Fruit fly (Drosophila melanogaster) whole organism, embryonic: ENCODE data around the gene CG42718.

ENCODE experiments used
- Ada2b ChIP-seq: fragments of 200-800 bp; sonication (Bioruptor generic); IDR thresholded peaks from 2 replicates; pipeline ENCODE4 v1.3.6; 2022; ENCODE audit warnings: missing biosample characterization, missing genetic modification characterization
- B-H1 ChIP-seq: fragments of 200-800 bp; sonication (Bioruptor generic); IDR thresholded peaks from 3 replicates; pipeline ENCODE4 v1.3.6; 2022; ENCODE audit warnings: missing biosample characterization, missing genetic modification characterization
- CG10209 ChIP-seq: fragments of 200-800 bp; sonication (Bioruptor generic); optimal IDR thresholded peaks from 3 replicates; lab custom pipeline; 2017; ENCODE audit warnings: missing biosample characterization, mild to moderate bottlenecking, missing genetic modification characterization, missing genetic modification reagents
- CG10462 ChIP-seq: fragments of 200-800 bp; sonication (Bioruptor generic); optimal IDR thresholded peaks from 2 replicates; lab custom pipeline; 2016; ENCODE audit warnings: missing biosample characterization, missing genetic modification characterization
- CG10959 ChIP-seq: fragments of 200-800 bp; sonication (Bioruptor generic); IDR thresholded peaks from 2 replicates; pipeline ENCODE4 v1.3.6; 2022; ENCODE audit warnings: missing biosample characterization, missing genetic modification characterization
- CG12104 ChIP-seq: fragments of 200-800 bp; sonication (Bioruptor generic); optimal IDR thresholded peaks from 3 replicates; lab custom pipeline; 2016; ENCODE audit warnings: missing biosample characterization, missing genetic modification characterization
- CG1233 ChIP-seq: fragments of 200-800 bp; sonication (Bioruptor generic); optimal IDR thresholded peaks from 4 replicates; lab custom pipeline; 2018; ENCODE audit warnings: missing biosample characterization, mild to moderate bottlenecking, missing genetic modification characterization
- CG13296 ChIP-seq: fragments of 200-800 bp; sonication (Bioruptor generic); optimal IDR thresholded peaks from 3 replicates; lab custom pipeline; 2018; ENCODE audit warnings: missing biosample characterization, mild to moderate bottlenecking, missing genetic modification characterization
- CG14014 ChIP-seq: fragments of 200-800 bp; sonication (Bioruptor generic); IDR thresholded peaks from 2 replicates; pipeline ENCODE4 v1.3.6; 2022; ENCODE audit warnings: missing biosample characterization, missing genetic modification characterization
- CG16815 ChIP-seq: fragments of 200-800 bp; sonication (Bioruptor generic); optimal IDR thresholded peaks from 3 replicates; lab custom pipeline; 2017; ENCODE audit warnings: missing biosample characterization, mild to moderate bottlenecking, missing genetic modification characterization
- CG2129 ChIP-seq: fragments of 200-800 bp; sonication (Bioruptor generic); IDR thresholded peaks from 2 replicates; pipeline ENCODE4 v1.3.6; 2022; ENCODE audit warnings: missing biosample characterization, missing genetic modification characterization; ENCODE audit not compliant: partially characterized antibody
- CG31441 ChIP-seq: fragments of 200-800 bp; sonication (Bioruptor generic); IDR thresholded peaks from 2 replicates; pipeline ENCODE4 v1.3.6; 2022; ENCODE audit warnings: missing biosample characterization, missing genetic modification characterization
- CG3163 ChIP-seq: fragments of 200-800 bp; sonication (Bioruptor generic); optimal IDR thresholded peaks from 3 replicates; lab custom pipeline; 2016; ENCODE audit warnings: missing biosample characterization, missing genetic modification characterization
- CG33557 ChIP-seq: fragments of 200-800 bp; sonication (Bioruptor generic); optimal IDR thresholded peaks from 2 replicates; lab custom pipeline; 2019; ENCODE audit warnings: missing biosample characterization, mild to moderate bottlenecking, missing genetic modification characterization, moderate library complexity
- CG3726 ChIP-seq: fragments of 200-800 bp; sonication (Bioruptor generic); IDR thresholded peaks from 3 replicates; pipeline ENCODE4, ENCODE4 v1.3.6; 2022; ENCODE audit warnings: missing biosample characterization, missing genetic modification characterization
- CG4424 ChIP-seq: fragments of 200-800 bp; sonication (Bioruptor generic); optimal IDR thresholded peaks from 3 replicates; lab custom pipeline; 2016; ENCODE audit warnings: missing biosample characterization, missing genetic modification characterization
- CG7357 ChIP-seq: fragments of 200-800 bp; sonication (Bioruptor generic); IDR thresholded peaks from 3 replicates; pipeline ENCODE4 v1.3.6; 2022; ENCODE audit warnings: missing biosample characterization, missing genetic modification characterization
- CG8765 ChIP-seq: fragments of 200-800 bp; sonication (Bioruptor generic); IDR thresholded peaks from 2 replicates; pipeline ENCODE4 v1.3.6; 2022; ENCODE audit warnings: missing biosample characterization, missing genetic modification characterization
- CG9876 ChIP-seq: fragments of 200-800 bp; sonication (Bioruptor generic); optimal IDR thresholded peaks from 2 replicates; lab custom pipeline; 2016; ENCODE audit warnings: missing biosample characterization, missing genetic modification characterization
- Chrac-16 ChIP-seq: fragments of 200-800 bp; sonication (Bioruptor generic); optimal IDR thresholded peaks from 3 replicates; lab custom pipeline; 2016; ENCODE audit warnings: missing biosample characterization, missing genetic modification characterization
- E2f1 ChIP-seq: fragments of 200-800 bp; sonication (Bioruptor generic); IDR thresholded peaks from 2 replicates; pipeline ENCODE4 v1.3.6; 2022; ENCODE audit warnings: missing biosample characterization, missing genetic modification characterization
- E2f2 ChIP-seq: fragments of 200-800 bp; sonication (Bioruptor generic); IDR thresholded peaks from 2 replicates; pipeline ENCODE4 v1.3.6; 2022; ENCODE audit warnings: missing biosample characterization, missing genetic modification characterization
- H15 ChIP-seq: fragments of 200-800 bp; sonication (Bioruptor generic); IDR thresholded peaks from 3 replicates; pipeline ENCODE4 v1.3.6; 2022; ENCODE audit warnings: missing biosample characterization, missing genetic modification characterization
- H2.0 ChIP-seq: fragments of 200-800 bp; sonication (Bioruptor generic); IDR thresholded peaks from 2 replicates; pipeline ENCODE4 v1.3.6; 2022; ENCODE audit warnings: missing biosample characterization, missing genetic modification characterization
- Hmx ChIP-seq: fragments of 200-800 bp; sonication (Bioruptor generic); optimal IDR thresholded peaks from 2 replicates; lab custom pipeline; 2016; ENCODE audit warnings: missing biosample characterization, missing genetic modification characterization
- Lim3 ChIP-seq: fragments of 200-800 bp; sonication (Bioruptor generic); IDR thresholded peaks from 2 replicates; pipeline ENCODE4 v1.3.6; 2022; ENCODE audit warnings: missing biosample characterization, missing genetic modification characterization
- Mad ChIP-seq: fragments of 200-800 bp; sonication (Bioruptor generic); optimal IDR thresholded peaks from 2 replicates; lab custom pipeline; 2016; ENCODE audit warnings: missing biosample characterization, missing genetic modification characterization
- Meics ChIP-seq: fragments of 200-800 bp; sonication (Bioruptor generic); optimal IDR thresholded peaks from 2 replicates; lab custom pipeline; 2017; ENCODE audit warnings: missing biosample characterization, mild to moderate bottlenecking, missing genetic modification characterization
- NFAT ChIP-seq: fragments of 200-800 bp; sonication (Bioruptor generic); IDR thresholded peaks from 2 replicates; pipeline ENCODE4 v1.3.6; 2022; ENCODE audit warnings: missing biosample characterization, missing genetic modification characterization
- Oaz ChIP-seq: fragments of 200-800 bp; sonication (Bioruptor generic); IDR thresholded peaks from 2 replicates; pipeline ENCODE4 v1.3.6; 2022; ENCODE audit warnings: missing biosample characterization, missing genetic modification characterization
- Oli ChIP-seq: fragments of 200-800 bp; sonication (Bioruptor generic); optimal IDR thresholded peaks from 2 replicates; lab custom pipeline; 2018; ENCODE audit warnings: missing biosample characterization, mild to moderate bottlenecking, missing genetic modification characterization, moderate library complexity
- Side ChIP-seq: fragments of 200-800 bp; sonication (Bioruptor generic); optimal IDR thresholded peaks from 2 replicates; lab custom pipeline; 2016; ENCODE audit warnings: missing biosample characterization, missing genetic modification characterization
- Sox102F ChIP-seq: fragments of 200-800 bp; sonication (Bioruptor generic); optimal IDR thresholded peaks from 2 replicates; lab custom pipeline; 2018; ENCODE audit warnings: missing biosample characterization, mild to moderate bottlenecking, missing genetic modification characterization, moderate library complexity
- ase ChIP-seq: fragments of 200-800 bp; sonication (Bioruptor generic); IDR thresholded peaks from 3 replicates; pipeline ENCODE4 v1.3.6; 2022; ENCODE audit warnings: missing biosample characterization, missing genetic modification characterization
- bowl ChIP-seq: fragments of 200-800 bp; sonication (Bioruptor generic); IDR thresholded peaks from 2 replicates; pipeline ENCODE4 v1.3.6; 2022; ENCODE audit warnings: missing biosample characterization, missing genetic modification characterization
- crol ChIP-seq: fragments of 200-800 bp; sonication (Bioruptor generic); IDR thresholded peaks from 2 replicates; pipeline ENCODE4 v1.3.6; 2022; ENCODE audit warnings: missing biosample characterization, missing genetic modification characterization
- dan ChIP-seq: fragments of 200-800 bp; sonication (Bioruptor generic); IDR thresholded peaks from 2 replicates; pipeline ENCODE4 v1.3.6; 2022; ENCODE audit warnings: missing biosample characterization, missing genetic modification characterization
- dysf ChIP-seq: fragments of 200-800 bp; sonication (Bioruptor generic); IDR thresholded peaks from 3 replicates; pipeline ENCODE4 v1.3.6; 2022; ENCODE audit warnings: missing biosample characterization, missing genetic modification characterization
- lab ChIP-seq: fragments of 200-800 bp; sonication (Bioruptor generic); optimal IDR thresholded peaks from 3 replicates; lab custom pipeline; 2017; ENCODE audit warnings: missing biosample characterization, missing genetic modification characterization, mild to moderate bottlenecking, moderate library complexity, missing genetic modification reagents
- lmd ChIP-seq: fragments of 200-800 bp; sonication (Bioruptor generic); IDR thresholded peaks from 2 replicates; pipeline ENCODE4 v1.3.6; 2022; ENCODE audit warnings: missing biosample characterization, missing genetic modification characterization
- onecut ChIP-seq: fragments of 200-800 bp; sonication (Bioruptor generic); IDR thresholded peaks from 2 replicates; pipeline ENCODE4 v1.3.6; 2022; ENCODE audit warnings: missing biosample characterization, missing genetic modification characterization
- pan ChIP-seq, 4 experiments: fragments of >200 bp in 3 of 4; fragments of 200-800 bp in 1 of 4; sonication (Bioruptor generic) in 1 of 4; optimal IDR thresholded peaks in 3 of 4; IDR thresholded peaks in 1 of 4; 2 replicates each; pipeline versions ENCODE4 v1.3.6 to Lab custom; 2017 to 2022; ENCODE audit warnings: missing biosample characterization in 2 of 4, missing genetic modification characterization in 2 of 4, mixed read lengths in 1 of 4
- pnt ChIP-seq: fragments of 200-800 bp; sonication (Bioruptor generic); optimal IDR thresholded peaks from 3 replicates; lab custom pipeline; 2016; ENCODE audit warnings: missing biosample characterization, missing genetic modification characterization
- row ChIP-seq: fragments of 200-800 bp; sonication (Bioruptor generic); IDR thresholded peaks from 3 replicates; pipeline ENCODE4 v1.3.6; 2022; ENCODE audit warnings: missing biosample characterization, missing genetic modification characterization
- sc ChIP-seq, 3 experiments: fragments of >200 bp in 2 of 3; fragments of 200-800 bp in 1 of 3; sonication (Bioruptor generic) in 1 of 3; optimal IDR thresholded peaks; 2 replicates in 2 of 3; 3 replicates in 1 of 3; lab custom pipeline; 2017; ENCODE audit warnings: mild to moderate bottlenecking in 1 of 3, missing biosample characterization in 1 of 3, missing genetic modification characterization in 1 of 3, missing genetic modification reagents in 1 of 3
- sisA ChIP-seq: fragments of 200-800 bp; sonication (Bioruptor generic); IDR thresholded peaks from 2 replicates; pipeline ENCODE4 v1.3.6; 2022; ENCODE audit warnings: missing biosample characterization, missing genetic modification characterization
- so ChIP-seq: fragments of 200-800 bp; sonication (Bioruptor generic); IDR thresholded peaks from 3 replicates; pipeline ENCODE4 v1.3.6; 2022; ENCODE audit warnings: missing biosample characterization, missing genetic modification characterization
- tgo ChIP-seq: fragments of 200-800 bp; sonication (Bioruptor generic); IDR thresholded peaks from 3 replicates; pipeline ENCODE4 v1.3.6; 2022; ENCODE audit warnings: missing biosample characterization, missing genetic modification characterization
- ttk ChIP-seq: fragments of 200-800 bp; sonication (Bioruptor generic); IDR thresholded peaks from 2 replicates; pipeline ENCODE4 v2.1.2; 2022; ENCODE audit warnings: missing biosample characterization, missing genetic modification characterization
- unpg ChIP-seq: fragments of 200-800 bp; sonication (Bioruptor generic); optimal IDR thresholded peaks from 3 replicates; lab custom pipeline; 2018; ENCODE audit warnings: missing biosample characterization, mild to moderate bottlenecking, missing genetic modification characterization, moderate library complexity
- vvl ChIP-seq: fragments of 200-800 bp; sonication (Bioruptor generic); IDR thresholded peaks from 2 replicates; pipeline ENCODE4 v1.3.6; 2022; ENCODE audit warnings: missing biosample characterization, missing genetic modification characterization

CG42718 gene

dm6 chr3L:16289067-16289466 lies 32.0 kb downstream of the CG42718 start (continued):
- TF ChIP-seq CG10959 (GFP tag; lab: Robert Waterston, UW) (no peak), Hmx (GFP tag; lab: Kevin White, UChicago) (no peak), CG2129 (GFP tag; lab: Robert Waterston, UW) (no peak), unpg (GFP tag; lab: Kevin White, UChicago) (peak; percentile 59), dan (GFP tag; lab: Robert Waterston, UW) (no peak), Oli (tag; lab: Kevin White, UChicago) (peak; percentile 61), lmd (GFP tag; lab: Robert Waterston, UW) (no peak), NFAT (GFP tag; lab: Robert Waterston, UW) (no peak), CG4424 (GFP tag; lab: Kevin White, UChicago) (peak; percentile 38), CG7357 (GFP tag; lab: Robert Waterston, UW) (0 out of 3 replicates have a peak, but pooled peaks have one; percentile 21), CG3726 (no peak), Oaz (GFP tag; lab: Robert Waterston, UW) (no peak), E2f1 (GFP tag; lab: Robert Waterston, UW) (peak; percentile 33; the same call in 1 of the 2 replicates), CG10209 (GFP tag; lab: Kevin White, UChicago) (peak; percentile 23), bowl (GFP tag; lab: Robert Waterston, UW) (no peak), sisA (GFP tag; lab: Robert Waterston, UW) (peak; percentile 15; the same call in 1 of the 2 replicates), CG12104 (no peak), tgo (GFP tag; lab: Robert Waterston, UW) (peak; percentile 43; the same call in 1 of the 3 replicates), crol (GFP tag; lab: Robert Waterston, UW) (no peak), CG33557 (GFP tag; lab: Kevin White, UChicago) (no peak), CG16815 (GFP tag; lab: Kevin White, UChicago) (no peak), so (GFP tag; lab: Robert Waterston, UW) (peak; percentile 58; the same call in 2 of the 3 replicates), B-H1 (0 out of 3 replicates have a peak, but pooled peaks have one; percentile 16), CG3163 (GFP tag; lab: Kevin White, UChicago) (no peak), CG13296 (GFP tag; lab: Kevin White, UChicago) (peak; percentile 39), CG9876 (GFP tag; lab: Kevin White, UChicago) (no peak), Side (no peak), Lim3 (GFP tag; lab: Robert Waterston, UW) (no peak), lab (GFP tag; lab: Kevin White, UChicago) (peak; percentile 19), sc (optimal IDR thresholded peaks at IDR 0.05; lab: Kevin White, UChicago) (no peak), sc (GFP tag; optimal IDR thresholded peaks at IDR 0.05; lab: Kevin White, UChicago) (no peak), Sox102F (peak; percentile 31), onecut (0 out of 2 replicates have a peak, but pooled peaks have one; percentile 7), row (GFP tag; lab: Robert Waterston, UW) (peak; percentile 34; the same call in 1 of the 3 replicates), CG1233 (GFP tag; lab: Kevin White, UChicago) (no peak), H15 (GFP tag; lab: Robert Waterston, UW) (peak; percentile 53; the same call in 1 of the 3 replicates), pnt (no peak), Mad (GFP tag; lab: Kevin White, UChicago) (no peak), E2f2 (GFP tag; lab: Robert Waterston, UW) (peak; percentile 22; the same call in 1 of the 2 replicates), ttk (0 out of 2 replicates have a peak, but pooled peaks have one; percentile 11), dysf (peak; percentile 61; the same call in 2 of the 3 replicates), ase (GFP tag; lab: Robert Waterston, UW) (peak; percentile 47; the same call in 1 of the 3 replicates), H2.0 (no peak), Meics (GFP tag; lab: Kevin White, UChicago) (peak; percentile 39), Ada2b (GFP tag; lab: Robert Waterston, UW) (peak; percentile 58; the same call in 1 of the 2 replicates), pan (optimal IDR thresholded peaks at IDR 0.05; lab: Kevin White, UChicago) (no peak), pan (GFP tag; optimal IDR thresholded peaks at IDR 0.05 in 1 of 2, IDR thresholded peaks at IDR 0.05 in 1 of 2) (peak in 1 of 2 experiments; percentile 37), vvl (GFP tag; lab: Robert Waterston, UW) (peak; percentile 40; the same call in 1 of the 2 replicates), Chrac-16 (peak; percentile 9), CG31441 (GFP tag; lab: Robert Waterston, UW) (no peak), CG14014 (GFP tag; lab: Robert Waterston, UW) (no peak), CG8765 (GFP tag; lab: Robert Waterston, UW) (no peak), CG10462 (no peak)
